Fruit fly (Drosophila melanogaster) whole organism, wandering third instar larva: ENCODE measurements around the gene CG32181.

Experiments
- CG32264 ChIP-seq: fragments of 200-800 bp; sonication (Bioruptor generic); optimal IDR thresholded peaks from 2 replicates; lab custom pipeline; 2016; ENCODE audit warnings: missing biosample characterization, missing genetic modification characterization
- Sp1 ChIP-seq: fragments of 200-800 bp; sonication (Bioruptor generic); optimal IDR thresholded peaks from 3 replicates; lab custom pipeline; 2019; ENCODE audit warnings: missing biosample characterization, mild to moderate bottlenecking, missing genetic modification characterization, moderate library complexity
- foxo ChIP-seq, 2 experiments: fragments of 200-800 bp; sonication (Bioruptor generic); optimal IDR thresholded peaks; 2 replicates in 1 of 2; 3 replicates in 1 of 2; lab custom pipeline; 2016 to 2017; ENCODE audit warnings: missing biosample characterization in 2 of 2, missing genetic modification characterization in 2 of 2
- h ChIP-seq: fragments of 200-800 bp; sonication (Bioruptor generic); optimal IDR thresholded peaks from 3 replicates; lab custom pipeline; 2016; ENCODE audit warnings: missing biosample characterization, mild to moderate bottlenecking, missing genetic modification characterization
- lola ChIP-seq: fragments of >200 bp; optimal IDR thresholded peaks from 2 replicates; lab custom pipeline; 2017; ENCODE audit warnings: missing biosample characterization, missing genetic modification characterization
- sv ChIP-seq: fragments of 200-800 bp; sonication (Bioruptor generic); optimal IDR thresholded peaks from 3 replicates; lab custom pipeline; 2016; ENCODE audit warnings: missing biosample characterization, missing genetic modification characterization
- woc ChIP-seq: sonication (Bioruptor generic); optimal IDR thresholded peaks from 2 replicates; lab custom pipeline; 2016; ENCODE audit warnings: missing biosample characterization, mild to moderate bottlenecking, missing genetic modification characterization

dm6 chr3L:17750488-17750887 lies 9.0 kb upstream of the CG32181 start, which contains the start of gene Adgf-B:
- TF ChIP-seq lola (GFP tag; lab: Kevin White, UChicago) (no peak), CG32264 (GFP tag; lab: Kevin White, UChicago) (no peak), woc (GFP tag; lab: Kevin White, UChicago) (no peak), sv (GFP tag; lab: Kevin White, UChicago) (no peak), foxo (GFP tag; optimal IDR thresholded peaks at IDR 0.05; lab: Kevin White, UChicago) (no peak), Sp1 (GFP tag; lab: Kevin White, UChicago) (no peak), h (GFP tag; lab: Kevin White, UChicago) (no peak)
